Fruit fly (Drosophila melanogaster): Measurements from ENCODE around the gene Ubx.

The Ubx gene

dm6 chr3R:16655494-16656493 lies 78.4 kb downstream of the Ubx start, which contains the start of gene modSP (continued):
- TF ChIP-seq CG14860 (GFP tag; IDR thresholded peaks at IDR 0.05; ENCODE audit: partially characterized antibody) (peak; percentile 81), CG1233 (GFP tag; optimal IDR thresholded peaks at IDR 0.05) (no peak), CG7556 (GFP tag; optimal IDR thresholded peaks at IDR 0.05) (peak; percentile 19), ac (GFP tag; optimal IDR thresholded peaks at IDR 0.05) (no peak), nerfin-2 (GFP tag; IDR thresholded peaks at IDR 0.05; ENCODE audit: partially characterized antibody) (peak; percentile 86), Gug (GFP tag; IDR thresholded peaks at IDR 0.05) (peak; percentile 37; the same call in 1 of the 4 replicates), danr (GFP tag; IDR thresholded peaks at IDR 0.05) (no peak), CG6272 (GFP tag; IDR thresholded peaks at IDR 0.05) (no peak), Doc2 (GFP tag; IDR thresholded peaks at IDR 0.05) (no peak), CG30403 (GFP tag; optimal IDR thresholded peaks at IDR 0.05) (peak; percentile 43), pzg (GFP tag; optimal IDR thresholded peaks at IDR 0.05) (peak; percentile 23), Sox100B (GFP tag; optimal IDR thresholded peaks at IDR 0.05) (no peak), CG4360 (GFP tag; IDR thresholded peaks at IDR 0.05) (no peak), nau (GFP tag; optimal IDR thresholded peaks at IDR 0.05) (no peak), CG15514 (GFP tag; optimal IDR thresholded peaks at IDR 0.05) (peak; percentile 50), D19B (GFP tag; optimal IDR thresholded peaks at IDR 0.05) (peak; percentile 45), CG7745 (tag; optimal IDR thresholded peaks at IDR 0.05) (no peak), CG12391 (tag; optimal IDR thresholded peaks at IDR 0.05) (peak; percentile 50), CG30020 (tag; optimal IDR thresholded peaks at IDR 0.05) (no peak), gro (GFP tag; optimal IDR thresholded peaks at IDR 0.05) (no peak)

- TF ChIP-seq CG4328 (GFP tag; optimal IDR thresholded peaks at IDR 0.05) (peak; percentile 39), CkIIα-i1 (GFP tag; IDR thresholded peaks at IDR 0.05) (no peak), NfI (GFP tag; optimal IDR thresholded peaks at IDR 0.05) (peak; percentile 9), ATbp (GFP tag; optimal IDR thresholded peaks at IDR 0.05) (peak; percentile 4), CG7271 (tag; optimal IDR thresholded peaks at IDR 0.05) (no peak), ato (GFP tag; IDR thresholded peaks at IDR 0.05; ENCODE audit: partially characterized antibody) (no peak), CG10979 (tag; optimal IDR thresholded peaks at IDR 0.05) (no peak), mirr (GFP tag; optimal IDR thresholded peaks at IDR 0.05) (peak; percentile 47), Blimp-1 (GFP tag; optimal IDR thresholded peaks at IDR 0.05) (peak; percentile 19), HmgZ (tag; optimal IDR thresholded peaks at IDR 0.05) (peak; percentile 21), Trl (optimal IDR thresholded peaks at IDR 0.05) (peak in 1 of 2 experiments; percentile 3), Trl (GFP tag; optimal IDR thresholded peaks at IDR 0.05) (no peak), btn (GFP tag; optimal IDR thresholded peaks at IDR 0.05) (no peak), tap (tag; optimal IDR thresholded peaks at IDR 0.05) (no peak), Doc2 (GFP tag; IDR thresholded peaks at IDR 0.05) (no peak), Sox100B (GFP tag; optimal IDR thresholded peaks at IDR 0.05) (peak; percentile 16), Stat92E (GFP tag; optimal IDR thresholded peaks at IDR 0.05) (peak in 1 of 3 experiments; percentile 66), CG34376 (GFP tag; optimal IDR thresholded peaks at IDR 0.05) (peak; percentile 33), CG15601 (tag; optimal IDR thresholded peaks at IDR 0.05) (peak; percentile 15), HHEX (GFP tag; optimal IDR thresholded peaks at IDR 0.05) (no peak), CG16815 (GFP tag; optimal IDR thresholded peaks at IDR 0.05) (no peak), CG33557 (GFP tag; optimal IDR thresholded peaks at IDR 0.05) (peak; percentile 49), kni (GFP tag; optimal IDR thresholded peaks at IDR 0.05) (peak; percentile 63), ara (GFP tag; IDR thresholded peaks at IDR 0.05) (peak; percentile 42; the same call in 1 of the 2 replicates), Meics (GFP tag; optimal IDR thresholded peaks at IDR 0.05) (no peak), nerfin-1 (tag; optimal IDR thresholded peaks at IDR 0.05) (peak; percentile 12), CG17186 (GFP tag; optimal IDR thresholded peaks at IDR 0.05) (no peak), YL-1 (GFP tag; optimal IDR thresholded peaks at IDR 0.05) (peak; percentile 21)
These were observed 79.2 kb downstream of the Ubx start for dm6 chr3R:16655000-16655493.

Measured in whole organism, embryonic.